Worm (Caenorhabditis elegans): ENCODE measurements around the gene F18A11.3.
A peak's percentile ranks its signal among the peaks of the same experiment; 100 is the strongest.

Gene F18A11.3

DNA sequence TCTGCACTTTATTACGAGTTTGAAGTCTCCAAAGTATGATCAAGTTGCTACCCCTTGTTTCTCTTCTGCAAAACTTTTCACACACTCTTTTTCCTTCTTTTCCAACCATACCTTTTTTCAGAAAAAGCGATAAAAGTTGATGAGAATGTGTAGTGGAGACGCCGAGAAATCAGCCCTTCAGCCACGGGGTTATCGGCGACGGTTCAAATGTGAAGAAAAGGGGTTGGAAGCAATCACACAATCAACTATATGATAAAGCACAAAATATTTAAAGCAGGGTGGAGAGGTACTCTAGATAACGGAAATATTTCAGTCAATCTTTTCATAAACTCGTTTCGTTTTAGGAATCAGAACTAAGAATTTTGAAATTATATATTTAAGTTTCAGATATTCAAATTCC, 36.5 kb upstream of the F18A11.3 start, which contains the start of gene F42G4.5 (continued):
- TF ChIP-seq ama-1 (optimal IDR thresholded peaks at IDR 0.05) (no peak), daf-12 (tag; optimal IDR thresholded peaks at IDR 0.05) (no peak), nhr-11 (tag; optimal IDR thresholded peaks at IDR 0.05) (no peak), lin-29 (GFP tag; IDR thresholded peaks at IDR 0.05) (no peak), lin-15B (tag; optimal IDR thresholded peaks at IDR 0.05) (no peak), ZK337.2 (GFP tag; IDR thresholded peaks at IDR 0.05) (no peak), lin-39 (tag; optimal IDR thresholded peaks at IDR 0.05) (no peak), sdz-12 (GFP tag; optimal IDR thresholded peaks at IDR 0.05) (no peak), hmg-1.1 (GFP tag; IDR thresholded peaks at IDR 0.05) (no peak), nhr-102 (tag; optimal IDR thresholded peaks at IDR 0.05) (no peak), dpl-1 (GFP tag; optimal IDR thresholded peaks at IDR 0.05) (no peak), ztf-11 (tag; optimal IDR thresholded peaks at IDR 0.05) (no peak), lin-1 (GFP tag; IDR thresholded peaks at IDR 0.05) (no peak), hlh-11 (tag; optimal IDR thresholded peaks at IDR 0.05) (peak; percentile 88), skn-1 (tag; optimal IDR thresholded peaks at IDR 0.05) (no peak), mes-2 (tag; optimal IDR thresholded peaks at IDR 0.05; ENCODE audit: poor library complexity, severe bottlenecking) (no peak), duxl-1 (tag; optimal IDR thresholded peaks at IDR 0.05; ENCODE audit: poor library complexity) (no peak), zip-11 (GFP tag; IDR thresholded peaks at IDR 0.05) (no peak), lin-38 (GFP tag; IDR thresholded peaks at IDR 0.05) (no peak), zfp-2 (tag; optimal IDR thresholded peaks at IDR 0.05) (no peak), ceh-32 (tag; optimal IDR thresholded peaks at IDR 0.05; ENCODE audit: poor library complexity) (no peak), gei-8 (GFP tag; optimal IDR thresholded peaks at IDR 0.05) (no peak), tag-97 (GFP tag; IDR thresholded peaks at IDR 0.05) (no peak), nhr-76 (tag; optimal IDR thresholded peaks at IDR 0.05) (no peak), egl-27 (tag; optimal IDR thresholded peaks at IDR 0.05) (no peak), lim-7 (GFP tag; IDR thresholded peaks at IDR 0.05) (no peak), mdt-29 (GFP tag; IDR thresholded peaks at IDR 0.05) (no peak), ceh-28 (tag; optimal IDR thresholded peaks at IDR 0.05) (no peak)

ce11 chrII:13066777-13067290, 30.2 kb upstream of the F18A11.3 start:
- no peak for TF ChIP-seq dve-1 (tag; optimal IDR thresholded peaks at IDR 0.05; ENCODE audit: insufficient read depth)
- TF ChIP-seq hmg-1.1 (GFP tag; IDR thresholded peaks at IDR 0.05) = no peak
- TF ChIP-seq jun-1 (tag; optimal IDR thresholded peaks at IDR 0.05) = no peak
- peak; percentile 94 for TF ChIP-seq set-16 (GFP tag; IDR thresholded peaks at IDR 0.05)
- TF ChIP-seq daf-16 (GFP tag; optimal IDR thresholded peaks at IDR 0.05) = peak in 1 of 2 experiments; percentile 33
- TF ChIP-seq daf-16 (tag; optimal IDR thresholded peaks at IDR 0.05) = no peak
- no peak for TF ChIP-seq hlh-30 (tag; optimal IDR thresholded peaks at IDR 0.05; ENCODE audit: insufficient read depth)
- TF ChIP-seq hif-1 (tag; optimal IDR thresholded peaks at IDR 0.05) = peak in 1 of 2 experiments; percentile 18
- TF ChIP-seq daf-8 (GFP tag; IDR thresholded peaks at IDR 0.05) = no peak
- TF ChIP-seq ceh-44 (GFP tag; IDR thresholded peaks at IDR 0.05) = 0 out of 2 replicates have a peak, but pooled peaks have one; percentile 15
- TF ChIP-seq aly-2 (tag; optimal IDR thresholded peaks at IDR 0.05) = no peak
- TF ChIP-seq arid-1 (GFP tag; conservative IDR thresholded peaks at IDR 0.05) = no peak
- peak; percentile 6 for TF ChIP-seq sdz-12 (GFP tag; optimal IDR thresholded peaks at IDR 0.05)
- TF ChIP-seq fkh-10 (GFP tag; optimal IDR thresholded peaks at IDR 0.05) = no peak
- TF ChIP-seq nhr-102 (tag; optimal IDR thresholded peaks at IDR 0.05) = no peak
- TF ChIP-seq ceh-20 (GFP tag; IDR thresholded peaks at IDR 0.05) = peak; percentile 41; the same call in 1 of the 2 replicates
- TF ChIP-seq madf-9 (GFP tag; conservative IDR thresholded peaks at IDR 0.05) = no peak
- no peak for TF ChIP-seq ztf-7 (tag; optimal IDR thresholded peaks at IDR 0.05)
- peak; percentile 53 for TF ChIP-seq hlh-11 (tag; optimal IDR thresholded peaks at IDR 0.05)
- no peak for TF ChIP-seq unc-130 (GFP tag; optimal IDR thresholded peaks at IDR 0.05)
- no peak for TF ChIP-seq dmd-9 (GFP tag; IDR thresholded peaks at IDR 0.05)
- TF ChIP-seq nhr-6 (tag; optimal IDR thresholded peaks at IDR 0.05) = no peak
- TF ChIP-seq T20F7.1 (GFP tag; optimal IDR thresholded peaks at IDR 0.05) = no peak
- no peak for TF ChIP-seq skn-1 (tag; optimal IDR thresholded peaks at IDR 0.05)
- peak; percentile 68 for TF ChIP-seq aha-1 (tag)
- TF ChIP-seq snpc-1.2 (GFP tag; IDR thresholded peaks at IDR 0.05) = no peak
- TF ChIP-seq unc-39 (tag; optimal IDR thresholded peaks at IDR 0.05) = no peak
- TF ChIP-seq lin-29 (GFP tag; IDR thresholded peaks at IDR 0.05) = 0 out of 2 replicates have a peak, but pooled peaks have one; percentile 9

Data from whole organism, L4 larva.